Worm (Caenorhabditis elegans) whole organism, L3 larva: ENCODE measurements around the gene F31E8.5.

ENCODE experiments used
- R02D3.7 ChIP-seq: fragments of 150-350 bp; optimal IDR thresholded peaks from 2 replicates; lab custom pipeline; 2014; ENCODE audit warnings: missing biosample characterization, missing genetic modification characterization
- aly-2 ChIP-seq: fragments of 150-350 bp; optimal IDR thresholded peaks from 2 replicates; lab custom pipeline; 2014; ENCODE audit warnings: missing biosample characterization, missing genetic modification characterization
- ama-1 ChIP-seq: fragments of 150-350 bp; optimal IDR thresholded peaks from 2 replicates; lab custom pipeline; 2018
- ceh-16 ChIP-seq: sonication (generic microtip); optimal IDR thresholded peaks from 2 replicates; lab custom pipeline; 2017; ENCODE audit warnings: missing biosample characterization, missing genetic modification characterization
- ceh-9 ChIP-seq: sonication (generic microtip); optimal IDR thresholded peaks from 2 replicates; lab custom pipeline; 2018; ENCODE audit warnings: missing biosample characterization, missing genetic modification characterization
- jun-1 ChIP-seq: fragments of 150-350 bp; optimal IDR thresholded peaks from 2 replicates; lab custom pipeline; 2014; ENCODE audit warnings: missing biosample characterization, missing genetic modification reagents, missing genetic modification characterization
- nhr-237 ChIP-seq: fragments of 150-350 bp; optimal IDR thresholded peaks from 2 replicates; lab custom pipeline; 2014; ENCODE audit warnings: missing biosample characterization, missing genetic modification characterization
- nhr-28 ChIP-seq: fragments of 150-350 bp; optimal IDR thresholded peaks from 2 replicates; lab custom pipeline; 2014; ENCODE audit warnings: missing biosample characterization, missing genetic modification characterization
- skn-1 ChIP-seq: fragments of 150-350 bp; optimal IDR thresholded peaks from 2 replicates; lab custom pipeline; 2014; ENCODE audit warnings: missing biosample characterization, missing genetic modification characterization
- snpc-4 ChIP-seq: fragments of 150-350 bp; optimal IDR thresholded peaks from 2 replicates; lab custom pipeline; 2014; ENCODE audit warnings: missing biosample characterization, missing genetic modification characterization
- ztf-11 ChIP-seq: fragments of 150-350 bp; optimal IDR thresholded peaks from 2 replicates; lab custom pipeline; 2014; ENCODE audit warnings: missing biosample characterization, missing genetic modification characterization

- no peak for TF ChIP-seq ceh-9 (tag; lab: Kevin White, UChicago)
- no peak for TF ChIP-seq nhr-237 (tag; lab: Kevin White, UChicago)
- peak; percentile 55 for TF ChIP-seq ama-1
- TF ChIP-seq ceh-16 (tag; lab: Kevin White, UChicago): no peak
- TF ChIP-seq jun-1 (tag; lab: Kevin White, UChicago): no peak
- peak; percentile 12 for TF ChIP-seq R02D3.7
- no peak for TF ChIP-seq aly-2 (tag; lab: Kevin White, UChicago)
- TF ChIP-seq ztf-11 (tag; lab: Kevin White, UChicago): no peak
- TF ChIP-seq snpc-4 (tag; lab: Kevin White, UChicago): peak; percentile 3
- no peak for TF ChIP-seq nhr-28
- TF ChIP-seq skn-1 (tag; lab: Kevin White, UChicago): peak; percentile 24
Measured at ce11 chrII:6853059-6853466, 46.0 kb upstream of the F31E8.5 start.
